Worm (Caenorhabditis elegans): Measurements from ENCODE around the gene F15B9.10.

DNA sequence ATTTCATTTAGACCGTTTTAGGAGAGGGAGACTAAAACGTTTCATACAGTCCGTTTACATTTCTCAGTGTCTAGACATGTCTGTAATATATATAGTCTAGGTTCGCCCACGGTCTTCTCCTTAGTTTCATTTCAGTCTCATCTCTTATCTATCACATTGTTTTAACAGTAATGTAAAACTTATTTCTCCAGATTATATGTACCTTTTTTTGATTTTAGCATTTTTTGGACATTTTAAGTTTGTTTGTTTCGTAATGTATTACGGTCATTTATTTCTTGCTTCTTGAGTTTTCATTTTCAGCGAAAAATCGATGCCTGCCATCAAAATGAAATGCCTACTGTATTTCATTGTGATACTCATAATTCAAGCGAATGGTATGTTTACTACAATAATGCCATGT, 5.1 kb upstream of the F15B9.10 start, which contains the start of gene F15B9.6:
- no peak for TF ChIP-seq ztf-4 (tag; optimal IDR thresholded peaks at IDR 0.05)
- TF ChIP-seq snpc-4 (tag; optimal IDR thresholded peaks at IDR 0.05) = no peak
- no peak for TF ChIP-seq nhr-237 (tag; optimal IDR thresholded peaks at IDR 0.05)
- TF ChIP-seq pha-4 (tag; optimal IDR thresholded peaks at IDR 0.05) = no peak
- TF ChIP-seq eor-1 (tag; optimal IDR thresholded peaks at IDR 0.05) = no peak
- TF ChIP-seq elt-3 (tag; optimal IDR thresholded peaks at IDR 0.05) = no peak
- TF ChIP-seq ceh-9 (tag; optimal IDR thresholded peaks at IDR 0.05) = no peak
- no peak for TF ChIP-seq unc-62 (GFP tag; optimal IDR thresholded peaks at IDR 0.05)

Data from whole organism, L3 larva.